Worm (Caenorhabditis elegans) whole organism, midembryonic: Measurements from ENCODE around the gene gln-1.

ENCODE experiments used
- T22C8.4 ChIP-seq: fragments of 200-800 bp; sonication (Bioruptor generic); IDR thresholded peaks from 2 replicates; pipeline ENCODE4 v1.3.6; 2022; ENCODE audit warnings: missing genetic modification characterization, missing compliant biosample characterization
- cog-1 ChIP-seq: sonication (generic microtip); optimal IDR thresholded peaks from 2 replicates; lab custom pipeline; 2016; ENCODE audit warnings: missing genetic modification characterization, missing compliant biosample characterization
- flt-1 ChIP-seq: fragments of 200-800 bp; sonication (Bioruptor generic); IDR thresholded peaks from 2 replicates; pipeline ENCODE4 v1.3.6; 2022; ENCODE audit warnings: missing genetic modification characterization, missing compliant biosample characterization
- klf-2 ChIP-seq: fragments of 200-800 bp; sonication (Bioruptor generic); conservative IDR thresholded peaks from 2 replicates; pipeline ENCODE4 v1.3.6; 2022; ENCODE audit warnings: missing genetic modification reagents, missing genetic modification characterization, missing compliant biosample characterization
- med-1 ChIP-seq: sonication (generic microtip); optimal IDR thresholded peaks from 2 replicates; lab custom pipeline; 2017; ENCODE audit warnings: missing genetic modification characterization, mild to moderate bottlenecking, missing compliant biosample characterization, antibody characterized with exemption, missing genetic modification reagents; ENCODE audit not compliant: insufficient read depth
- ref-1 ChIP-seq: fragments of 200-800 bp; sonication (Bioruptor generic); conservative IDR thresholded peaks from 2 replicates; pipeline ENCODE4 v1.3.6; 2022; ENCODE audit warnings: missing genetic modification reagents, missing genetic modification characterization, missing compliant biosample characterization
- tab-1 ChIP-seq: fragments of 200-800 bp; sonication (Bioruptor generic); IDR thresholded peaks from 2 replicates; pipeline ENCODE4 v1.3.6; 2022; ENCODE audit warnings: missing genetic modification characterization, missing compliant biosample characterization
- ztf-23 ChIP-seq: fragments of 200-800 bp; sonication (Bioruptor generic); IDR thresholded peaks from 2 replicates; pipeline ENCODE4 v1.3.6; 2022; ENCODE audit warnings: missing genetic modification reagents, missing genetic modification characterization, missing compliant biosample characterization
- ztf-29 ChIP-seq: fragments of 200-800 bp; sonication (Bioruptor generic); IDR thresholded peaks from 2 replicates; pipeline ENCODE4 v1.3.6; 2022; ENCODE audit warnings: missing genetic modification reagents, missing genetic modification characterization, missing compliant biosample characterization

DNA sequence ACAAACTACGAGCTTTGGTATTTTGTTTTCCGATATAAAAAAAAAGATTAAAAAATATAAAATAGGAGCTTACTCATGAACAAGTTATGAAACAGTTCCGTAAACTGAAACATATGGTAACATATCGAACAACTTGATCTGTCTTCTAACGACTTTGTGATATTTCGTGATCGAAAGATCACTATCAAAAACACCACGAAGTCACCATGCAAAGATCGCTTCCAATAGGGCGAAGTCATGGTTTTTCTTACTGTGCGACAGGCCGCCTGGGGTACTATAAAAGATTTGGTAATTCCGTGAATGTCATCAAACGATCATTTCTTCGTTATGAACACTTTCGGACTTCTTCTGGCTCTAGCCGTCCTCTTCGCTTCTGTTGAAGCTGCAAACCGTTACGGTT lies 24.6 kb downstream of the gln-1 start, which contains the start of gene C45B2.3:
- no peak for TF ChIP-seq tab-1 (GFP tag; lab: Robert Waterston, UW)
- no peak for TF ChIP-seq ztf-23 (GFP tag; lab: Robert Waterston, UW)
- no peak for TF ChIP-seq T22C8.4 (GFP tag; lab: Robert Waterston, UW)
- no peak for TF ChIP-seq med-1 (GFP tag; lab: Kevin White, UChicago)
- TF ChIP-seq ztf-29: no peak
- no peak for TF ChIP-seq flt-1 (GFP tag; lab: Robert Waterston, UW)
- no peak for TF ChIP-seq cog-1
- no peak for TF ChIP-seq klf-2 (GFP tag; lab: Robert Waterston, UW)
- TF ChIP-seq ref-1 (GFP tag; lab: Robert Waterston, UW): no peak
